Worm (Caenorhabditis elegans) whole organism, L1 larva: ENCODE measurements around the gene lgc-50.

ENCODE experiments used
- blmp-1 ChIP-seq: fragments of 150-350 bp; optimal IDR thresholded peaks from 2 replicates; lab custom pipeline; 2014; ENCODE audit warnings: missing biosample characterization, missing genetic modification characterization
- ceh-63 ChIP-seq: fragments of 200-800 bp; sonication (Bioruptor generic); optimal IDR thresholded peaks from 2 replicates; lab custom pipeline; 2018; ENCODE audit warnings: mild to moderate bottlenecking, missing genetic modification characterization, missing compliant biosample characterization
- efl-1 ChIP-seq, 4 experiments: fragments of 150-350 bp; optimal IDR thresholded peaks in 3 of 4; peaks in 1 of 4; 1 replicate in 1 of 4; 2 replicates in 3 of 4; lab custom pipeline; 2014; ENCODE audit warnings: missing biosample characterization in 2 of 4, missing genetic modification characterization in 2 of 4, missing genetic modification reagents in 2 of 4
- fkh-10 ChIP-seq: sonication (generic microtip); optimal IDR thresholded peaks from 2 replicates; lab custom pipeline; 2017; ENCODE audit warnings: missing biosample characterization, missing genetic modification reagents, missing genetic modification characterization
- fos-1 ChIP-seq: fragments of 150-350 bp; optimal IDR thresholded peaks from 2 replicates; lab custom pipeline; 2014; ENCODE audit warnings: missing biosample characterization, missing genetic modification characterization
- hlh-17 ChIP-seq: fragments of 200-800 bp; sonication (Bioruptor generic); optimal IDR thresholded peaks from 2 replicates; lab custom pipeline; 2018; ENCODE audit warnings: missing genetic modification characterization, mild to moderate bottlenecking, missing compliant biosample characterization, moderate library complexity, borderline replicate concordance
- hpl-2 ChIP-seq: fragments of 150-350 bp; optimal IDR thresholded peaks from 2 replicates; lab custom pipeline; 2014; ENCODE audit warnings: missing biosample characterization, missing genetic modification reagents, missing genetic modification characterization
- lin-39 ChIP-seq: fragments of 150-350 bp; optimal IDR thresholded peaks from 2 replicates; lab custom pipeline; 2014; ENCODE audit warnings: missing biosample characterization, missing genetic modification reagents, missing genetic modification characterization
- nhr-11 ChIP-seq: fragments of 150-350 bp; optimal IDR thresholded peaks from 2 replicates; lab custom pipeline; 2014; ENCODE audit warnings: missing biosample characterization, missing genetic modification characterization
- nhr-20 ChIP-seq: sonication (generic microtip); optimal IDR thresholded peaks from 2 replicates; lab custom pipeline; 2016; ENCODE audit warnings: mild to moderate bottlenecking, missing genetic modification characterization, missing compliant biosample characterization
- nhr-76 ChIP-seq: sonication (generic microtip); optimal IDR thresholded peaks from 2 replicates; lab custom pipeline; 2017; ENCODE audit warnings: missing biosample characterization, missing genetic modification characterization
- nhr-77 ChIP-seq: fragments of 150-350 bp; optimal IDR thresholded peaks from 2 replicates; lab custom pipeline; 2014; ENCODE audit warnings: missing biosample characterization, missing genetic modification characterization
- unc-98 ChIP-seq: fragments of 200-800 bp; sonication (Bioruptor generic); IDR thresholded peaks from 2 replicates; pipeline ENCODE4 v1.3.6; 2022; ENCODE audit warnings: missing genetic modification characterization, missing compliant biosample characterization
- ztf-11 ChIP-seq, 2 experiments: sonication (generic microtip); optimal IDR thresholded peaks; 2 replicates each; lab custom pipeline; 2016 to 2017; ENCODE audit warnings: missing genetic modification characterization in 2 of 2, missing biosample characterization in 1 of 2, missing compliant biosample characterization in 1 of 2

lgc-50 gene

DNA sequence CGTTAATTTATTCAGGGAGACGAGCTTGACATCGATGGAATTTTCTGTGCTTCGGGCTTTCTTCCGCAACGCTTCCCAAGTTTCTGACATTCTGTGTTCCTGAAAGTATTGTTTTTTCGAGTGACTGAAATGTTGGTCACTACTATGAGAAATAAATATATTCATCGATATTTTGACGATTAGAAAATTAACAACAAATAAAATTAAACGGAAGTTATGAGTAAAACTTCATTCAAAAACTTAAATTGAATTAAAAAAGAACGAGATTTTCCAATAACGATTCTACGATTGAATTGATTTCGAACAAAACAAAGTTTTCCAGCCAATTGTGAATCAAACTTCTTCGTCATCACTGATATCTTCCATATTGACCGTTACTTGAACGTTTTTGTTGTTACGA, 46.2 kb downstream of the lgc-50 start, which contains the start of gene gos-28:
Gene gos-28, minus strand, starts transcription at position 101 of the 400 bp plus-strand sequence.
- TF ChIP-seq nhr-77 (tag; lab: Kevin White, UChicago) (no peak), nhr-20 (tag; lab: Kevin White, UChicago) (no peak), nhr-76 (tag; lab: Kevin White, UChicago) (no peak)

DNA sequence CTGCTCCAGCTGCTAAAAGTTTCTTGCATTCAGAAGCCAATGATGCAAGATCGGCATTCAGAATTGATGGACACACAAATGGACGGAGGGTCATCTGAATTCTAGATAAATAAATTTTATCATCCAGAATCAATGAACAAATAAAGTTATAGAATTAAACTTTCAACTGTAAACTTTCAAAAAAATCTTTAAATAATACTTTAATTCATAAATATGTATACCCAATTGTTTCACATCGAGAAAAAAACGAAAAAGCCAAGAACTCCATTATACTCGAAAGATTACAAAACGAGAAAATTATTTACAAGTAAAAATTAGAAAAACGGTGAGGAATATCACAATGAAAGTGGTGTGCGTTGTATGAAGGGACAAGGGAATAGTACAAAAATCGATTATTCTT, 48.2 kb downstream of the lgc-50 start, which contains the start of gene F08F8.7:
Gene F08F8.7, minus strand, starts transcription at position 101 of the 400 bp plus-strand sequence.
- TF ChIP-seq fos-1 (tag; lab: Kevin White, UChicago): no peak
- no peak for TF ChIP-seq blmp-1
- TF ChIP-seq ceh-63 (GFP tag; lab: Kevin White, UChicago): no peak
- TF ChIP-seq lin-39 (tag; lab: Kevin White, UChicago): no peak
- TF ChIP-seq hlh-17 (GFP tag; lab: Kevin White, UChicago): no peak
- no peak for TF ChIP-seq fkh-10 (GFP tag; lab: Kevin White, UChicago)
- no peak for TF ChIP-seq ztf-11 (tag; optimal IDR thresholded peaks at IDR 0.05; lab: Kevin White, UChicago)
- no peak for TF ChIP-seq hpl-2 (GFP tag; lab: Kevin White, UChicago)
- no peak for TF ChIP-seq unc-98 (GFP tag; lab: Robert Waterston, UW)
- TF ChIP-seq, all 84 proteins: peak for 0

DNA sequence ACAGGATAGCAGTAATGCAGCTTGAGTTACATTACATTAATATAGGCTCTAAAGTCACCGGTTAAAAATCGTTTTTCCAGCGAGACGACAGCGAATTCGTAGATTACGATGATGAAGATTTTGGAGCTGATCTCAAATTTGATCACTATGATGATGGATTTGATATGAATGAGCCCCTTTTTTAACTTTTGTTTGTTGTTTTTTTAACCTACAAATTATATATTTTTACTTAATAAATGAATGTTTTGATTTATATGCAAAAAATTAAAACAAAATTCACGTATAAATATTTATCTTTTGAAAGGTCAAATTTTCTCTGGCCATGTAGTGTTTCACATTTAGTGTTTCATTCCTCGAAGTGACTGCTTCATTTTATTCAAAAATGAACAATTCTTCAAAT, 51.9 kb downstream of the lgc-50 start, which contains the start of gene F08F8.6:
Gene F08F8.6, plus strand, starts transcription at position 301 of the 400 bp plus-strand sequence.
- TF ChIP-seq nhr-11 (no peak), efl-1 (optimal IDR thresholded peaks at IDR 0.05; lab: Kevin White, UChicago) (no peak), efl-1 (GFP tag; optimal IDR thresholded peaks at IDR 0.05 in 1 of 2; lab: Kevin White, UChicago) (peak in 1 of 2 experiments; percentile 62)
